Worm (Caenorhabditis elegans) whole organism, late embryonic: ENCODE measurements around the gene T02C1.2.

Experiments
- C08G9.2 ChIP-seq: sonication (generic microtip); optimal IDR thresholded peaks from 2 replicates; lab custom pipeline; 2016; ENCODE audit warnings: mild to moderate bottlenecking, missing genetic modification characterization, moderate library complexity, missing compliant biosample characterization
- K02D7.2 ChIP-seq: sonication (generic microtip); optimal IDR thresholded peaks from 2 replicates; lab custom pipeline; 2017; ENCODE audit warnings: mild to moderate bottlenecking, missing genetic modification characterization, missing compliant biosample characterization
- K09A11.1 ChIP-seq: sonication (generic microtip); optimal IDR thresholded peaks from 2 replicates; lab custom pipeline; 2017; ENCODE audit warnings: antibody characterized with exemption, mild to moderate bottlenecking, missing genetic modification characterization, missing compliant biosample characterization; ENCODE audit not compliant: insufficient read depth
- Y22D7AL.16 ChIP-seq: sonication (generic microtip); optimal IDR thresholded peaks from 2 replicates; lab custom pipeline; 2016; ENCODE audit warnings: missing genetic modification characterization, missing compliant biosample characterization
- ceh-2 ChIP-seq: sonication (generic microtip); optimal IDR thresholded peaks from 2 replicates; lab custom pipeline; 2016; ENCODE audit warnings: missing genotype, missing genetic modification characterization, missing compliant biosample characterization
- ceh-24 ChIP-seq: sonication (generic microtip); optimal IDR thresholded peaks from 2 replicates; lab custom pipeline; 2016; ENCODE audit warnings: mild to moderate bottlenecking, missing genetic modification characterization, missing compliant biosample characterization
- ceh-30 ChIP-seq: fragments of 150-350 bp; optimal IDR thresholded peaks from 2 replicates; lab custom pipeline; 2014; ENCODE audit warnings: missing biosample characterization, missing genetic modification characterization
- ceh-48 ChIP-seq: sonication (generic microtip); optimal IDR thresholded peaks from 2 replicates; lab custom pipeline; 2016; ENCODE audit warnings: missing genetic modification characterization, inconsistent platforms, missing compliant biosample characterization
- ceh-6 ChIP-seq: fragments of 200-800 bp; sonication (Bioruptor generic); optimal IDR thresholded peaks from 2 replicates; lab custom pipeline; 2018; ENCODE audit warnings: mild to moderate bottlenecking, missing genetic modification characterization, missing compliant biosample characterization
- che-1 ChIP-seq: sonication (generic microtip); optimal IDR thresholded peaks from 2 replicates; lab custom pipeline; 2016; ENCODE audit warnings: mild to moderate bottlenecking, missing genetic modification characterization, missing compliant biosample characterization
- dve-1 ChIP-seq: sonication (generic microtip); optimal IDR thresholded peaks from 2 replicates; lab custom pipeline; 2017; ENCODE audit warnings: antibody characterized with exemption, mild to moderate bottlenecking, missing genetic modification characterization, missing compliant biosample characterization
- elt-4 ChIP-seq: sonication (generic microtip); optimal IDR thresholded peaks from 2 replicates; lab custom pipeline; 2016; ENCODE audit warnings: missing genetic modification characterization, missing compliant biosample characterization
- fax-1 ChIP-seq: sonication (generic microtip); optimal IDR thresholded peaks from 2 replicates; lab custom pipeline; 2016; ENCODE audit warnings: missing genotype, missing genetic modification characterization, missing compliant biosample characterization
- gmeb-2 ChIP-seq: sonication (generic microtip); optimal IDR thresholded peaks from 2 replicates; lab custom pipeline; 2016; ENCODE audit warnings: missing genetic modification characterization, inconsistent platforms, missing compliant biosample characterization
- hlh-13 ChIP-seq: fragments of 200-800 bp; sonication (Bioruptor generic); optimal IDR thresholded peaks from 2 replicates; lab custom pipeline; 2018; ENCODE audit warnings: mild to moderate bottlenecking, missing genetic modification characterization, missing compliant biosample characterization
- hlh-6 ChIP-seq: sonication (generic microtip); optimal IDR thresholded peaks from 2 replicates; lab custom pipeline; 2016; ENCODE audit warnings: missing genotype, missing genetic modification characterization, missing compliant biosample characterization
- hlh-8 ChIP-seq: sonication (generic microtip); optimal IDR thresholded peaks from 2 replicates; lab custom pipeline; 2016; ENCODE audit warnings: missing genotype, missing genetic modification characterization, missing compliant biosample characterization
- lin-11 ChIP-seq: fragments of 200-800 bp; sonication (Bioruptor generic); optimal IDR thresholded peaks from 2 replicates; lab custom pipeline; 2018; ENCODE audit warnings: mild to moderate bottlenecking, missing genetic modification characterization, missing compliant biosample characterization
- mec-3 ChIP-seq: sonication (generic microtip); optimal IDR thresholded peaks from 2 replicates; lab custom pipeline; 2016; ENCODE audit warnings: borderline replicate concordance, missing genetic modification characterization, missing compliant biosample characterization
- odd-2 ChIP-seq: sonication (generic microtip); optimal IDR thresholded peaks from 2 replicates; lab custom pipeline; 2017; ENCODE audit warnings: antibody characterized with exemption, mild to moderate bottlenecking, missing genetic modification characterization, missing compliant biosample characterization
- pat-9 ChIP-seq: fragments of 200-800 bp; sonication (Bioruptor generic); optimal IDR thresholded peaks from 2 replicates; lab custom pipeline; 2018; ENCODE audit warnings: mild to moderate bottlenecking, missing genetic modification characterization, moderate library complexity, missing compliant biosample characterization
- pax-1 ChIP-seq: fragments of 150-350 bp; optimal IDR thresholded peaks from 2 replicates; lab custom pipeline; 2014; ENCODE audit warnings: missing biosample characterization, missing genetic modification characterization
- pqm-1 ChIP-seq: sonication (generic microtip); optimal IDR thresholded peaks from 2 replicates; lab custom pipeline; 2016; ENCODE audit warnings: missing genetic modification characterization, missing compliant biosample characterization
- syd-9 ChIP-seq: sonication (generic microtip); optimal IDR thresholded peaks from 2 replicates; lab custom pipeline; 2016; ENCODE audit warnings: mild to moderate bottlenecking, missing genetic modification characterization, moderate library complexity, missing compliant biosample characterization
- tbx-2 ChIP-seq: sonication (generic microtip); optimal IDR thresholded peaks from 2 replicates; lab custom pipeline; 2016; ENCODE audit warnings: missing genetic modification characterization, missing compliant biosample characterization
- ttx-3 ChIP-seq: sonication (generic microtip); optimal IDR thresholded peaks from 2 replicates; lab custom pipeline; 2016; ENCODE audit warnings: missing genetic modification reagents, missing genetic modification characterization, missing compliant biosample characterization
- unc-55 ChIP-seq: sonication (generic microtip); optimal IDR thresholded peaks from 2 replicates; lab custom pipeline; 2017; ENCODE audit warnings: missing biosample characterization, missing genetic modification reagents, missing genetic modification characterization

Gene T02C1.2

DNA sequence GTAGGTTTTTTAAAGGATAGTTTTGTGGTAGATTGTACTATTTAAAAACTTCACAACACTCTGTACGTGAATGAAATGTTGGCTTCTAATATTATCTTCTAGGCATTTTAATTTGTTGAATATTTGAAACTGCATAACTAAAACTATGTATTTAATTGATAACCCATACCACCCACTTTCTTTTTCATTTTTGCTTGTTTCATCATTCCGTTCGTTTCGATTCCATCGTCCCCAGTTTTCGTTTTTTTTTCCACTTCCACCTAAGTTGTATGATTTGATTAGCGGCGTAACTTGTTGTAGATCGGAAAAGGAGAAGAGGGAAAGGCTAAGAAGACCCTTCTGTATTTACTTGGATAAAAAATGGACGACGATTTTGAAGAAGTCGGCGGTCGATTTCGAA, 49.1 kb downstream of the T02C1.2 start, which contains the start of gene K01B6.3:
Gene K01B6.3 (plus strand): TSS at position 301 of the 400 bp plus-strand sequence.
- TF ChIP-seq mec-3 (tag; lab: Kevin White, UChicago) (no peak), K02D7.2 (tag; lab: Kevin White, UChicago) (no peak), pqm-1 (tag; lab: Kevin White, UChicago) (no peak), ceh-2 (tag; lab: Kevin White, UChicago) (no peak), hlh-13 (GFP tag; lab: Kevin White, UChicago) (no peak), ceh-6 (no peak), lin-11 (tag; lab: Kevin White, UChicago) (no peak), che-1 (tag; lab: Kevin White, UChicago) (no peak), fax-1 (no peak), elt-4 (tag; lab: Kevin White, UChicago) (no peak), ceh-30 (no peak), K09A11.1 (tag; lab: Kevin White, UChicago) (no peak), ttx-3 (tag; lab: Kevin White, UChicago) (no peak), pax-1 (tag; lab: Kevin White, UChicago) (no peak), tbx-2 (tag; lab: Kevin White, UChicago) (no peak), ceh-48 (no peak)

- TF ChIP-seq pat-9, result no peak
- TF ChIP-seq unc-55, result no peak
- no peak for TF ChIP-seq Y22D7AL.16 (tag; lab: Kevin White, UChicago)
- TF ChIP-seq C08G9.2, result no peak
- TF ChIP-seq odd-2 (tag; lab: Kevin White, UChicago), result no peak
- no peak for TF ChIP-seq hlh-6
- no peak for TF ChIP-seq gmeb-2 (tag; lab: Kevin White, UChicago)
- TF ChIP-seq hlh-8, result no peak
- TF ChIP-seq dve-1 (tag; lab: Kevin White, UChicago), result no peak
- no peak for TF ChIP-seq syd-9
- no peak for TF ChIP-seq ceh-24 (tag; lab: Kevin White, UChicago)
These were observed 49.8 kb downstream of the T02C1.2 start for ce11 chrIII:9300670-9301069.
